Fruit fly (Drosophila melanogaster) whole organism, wandering third instar larva: ENCODE results near the gene CG14219.

Source experiments
- Abd-B ChIP-seq: fragments of >200 bp; optimal IDR thresholded peaks from 2 replicates; lab custom pipeline; 2017; ENCODE audit warnings: missing biosample characterization, missing genetic modification characterization
- Mio ChIP-seq: sonication (Bioruptor generic); optimal IDR thresholded peaks from 2 replicates; lab custom pipeline; 2016; ENCODE audit warnings: missing biosample characterization, missing genetic modification characterization
- Myc ChIP-seq: fragments of >200 bp; optimal IDR thresholded peaks from 2 replicates; lab custom pipeline; 2017
- OdsH ChIP-seq: fragments of 200-800 bp; sonication (Bioruptor generic); optimal IDR thresholded peaks from 2 replicates; lab custom pipeline; 2016; ENCODE audit warnings: missing biosample characterization, mild to moderate bottlenecking, missing genetic modification characterization
- Sp1 ChIP-seq: fragments of 200-800 bp; sonication (Bioruptor generic); optimal IDR thresholded peaks from 3 replicates; lab custom pipeline; 2019; ENCODE audit warnings: missing biosample characterization, mild to moderate bottlenecking, missing genetic modification characterization, moderate library complexity
- dsf ChIP-seq: sonication (Bioruptor generic); optimal IDR thresholded peaks from 2 replicates; lab custom pipeline; 2016; ENCODE audit warnings: missing biosample characterization, missing genetic modification characterization, borderline replicate concordance
- foxo ChIP-seq, 2 experiments: fragments of 200-800 bp; sonication (Bioruptor generic); optimal IDR thresholded peaks; 2 replicates in 1 of 2; 3 replicates in 1 of 2; lab custom pipeline; 2016 to 2017; ENCODE audit warnings: missing biosample characterization in 2 of 2, missing genetic modification characterization in 2 of 2
- fru ChIP-seq: fragments of 200-800 bp; sonication (Bioruptor generic); optimal IDR thresholded peaks from 3 replicates; lab custom pipeline; 2016; ENCODE audit warnings: missing biosample characterization, mild to moderate bottlenecking, missing genetic modification characterization
- h ChIP-seq: fragments of 200-800 bp; sonication (Bioruptor generic); optimal IDR thresholded peaks from 3 replicates; lab custom pipeline; 2016; ENCODE audit warnings: missing biosample characterization, mild to moderate bottlenecking, missing genetic modification characterization
- lola ChIP-seq: fragments of >200 bp; optimal IDR thresholded peaks from 2 replicates; lab custom pipeline; 2017; ENCODE audit warnings: missing biosample characterization, missing genetic modification characterization
- pan ChIP-seq: fragments of >200 bp; optimal IDR thresholded peaks from 2 replicates; lab custom pipeline; 2017
- sage ChIP-seq: fragments of 200-800 bp; sonication (Bioruptor generic); optimal IDR thresholded peaks from 2 replicates; lab custom pipeline; 2016; ENCODE audit warnings: missing biosample characterization, mild to moderate bottlenecking, missing genetic modification characterization
- sv ChIP-seq: fragments of 200-800 bp; sonication (Bioruptor generic); optimal IDR thresholded peaks from 3 replicates; lab custom pipeline; 2016; ENCODE audit warnings: missing biosample characterization, missing genetic modification characterization
- usp ChIP-seq: fragments of >200 bp; optimal IDR thresholded peaks from 2 replicates; lab custom pipeline; 2017; ENCODE audit warnings: missing biosample characterization, missing genetic modification characterization

- TF ChIP-seq sage (no peak), usp (GFP tag; lab: Kevin White, UChicago) (no peak), h (peak; percentile 29), pan (no peak), Mio (GFP tag; lab: Kevin White, UChicago) (no peak), dsf (GFP tag; lab: Kevin White, UChicago) (no peak), Abd-B (no peak), sv (no peak), lola (GFP tag; lab: Kevin White, UChicago) (no peak), foxo (GFP tag; optimal IDR thresholded peaks at IDR 0.05; lab: Kevin White, UChicago) (no peak), Sp1 (GFP tag; lab: Kevin White, UChicago) (no peak), fru (GFP tag; lab: Kevin White, UChicago) (no peak), Myc (lab: Kevin White, UChicago) (no peak), OdsH (no peak)
Observed at dm6 chrX:19579648-19580301, 10.2 kb downstream of the CG14219 start, which contains the start of gene Tao.
